Worm (Caenorhabditis elegans) whole organism, L4 larva: ENCODE results near the gene Y110A2AL.4.

Experiments used
- F10B5.3 ChIP-seq: sonication (generic microtip); optimal IDR thresholded peaks from 2 replicates; lab custom pipeline; 2016; ENCODE audit warnings: mild to moderate bottlenecking, missing genetic modification characterization, missing compliant biosample characterization
- arid-1 ChIP-seq: fragments of 200-800 bp; sonication (Bioruptor generic); conservative IDR thresholded peaks from 2 replicates; pipeline ENCODE4 v1.3.6; 2022; ENCODE audit warnings: missing genetic modification reagents, missing genetic modification characterization, missing compliant biosample characterization
- dpl-1 ChIP-seq: fragments of 150-350 bp; optimal IDR thresholded peaks from 2 replicates; lab custom pipeline; 2014; ENCODE audit warnings: missing biosample characterization, missing genetic modification reagents, missing genetic modification characterization
- lsy-2 ChIP-seq, 2 experiments: fragments of 150-350 bp in 1 of 2; sonication (generic microtip) in 1 of 2; optimal IDR thresholded peaks; 2 replicates each; lab custom pipeline; 2014 to 2017; ENCODE audit warnings: missing biosample characterization in 2 of 2, missing genetic modification characterization in 2 of 2
- nhr-10 ChIP-seq: fragments of 150-350 bp; optimal IDR thresholded peaks from 2 replicates; lab custom pipeline; 2014; ENCODE audit warnings: missing biosample characterization, missing genetic modification characterization
- nhr-25 ChIP-seq: sonication (generic microtip); optimal IDR thresholded peaks from 2 replicates; lab custom pipeline; 2017; ENCODE audit warnings: missing genetic modification characterization, mild to moderate bottlenecking, missing compliant biosample characterization, antibody characterized with exemption, moderate library complexity, borderline replicate concordance; ENCODE audit not compliant: insufficient read depth
- pqm-1 ChIP-seq: sonication (generic microtip); optimal IDR thresholded peaks from 2 replicates; lab custom pipeline; 2017; ENCODE audit warnings: missing biosample characterization, missing genetic modification characterization
- skn-1 ChIP-seq: fragments of 150-350 bp; optimal IDR thresholded peaks from 2 replicates; lab custom pipeline; 2014; ENCODE audit warnings: missing biosample characterization, missing genetic modification characterization
- snpc-1.2 ChIP-seq: fragments of 200-800 bp; sonication (Bioruptor generic); IDR thresholded peaks from 2 replicates; pipeline ENCODE4 v1.3.6; 2022; ENCODE audit warnings: missing genetic modification reagents, missing genetic modification characterization, missing compliant biosample characterization
- spr-3 ChIP-seq: fragments of 200-800 bp; sonication (Bioruptor generic); optimal IDR thresholded peaks from 2 replicates; lab custom pipeline; 2018; ENCODE audit warnings: mild to moderate bottlenecking, missing genetic modification characterization, missing compliant biosample characterization
- tra-1 ChIP-seq: fragments of 200-800 bp; sonication (Bioruptor generic); IDR thresholded peaks from 2 replicates; pipeline ENCODE4 v1.3.6; 2022; ENCODE audit warnings: missing genetic modification reagents, missing genetic modification characterization, missing compliant biosample characterization
- zag-1 ChIP-seq: fragments of 150-350 bp; optimal IDR thresholded peaks from 2 replicates; lab custom pipeline; 2014; ENCODE audit warnings: missing biosample characterization, missing genetic modification characterization

ce11 chrII:2805566-2805965 is 33.5 kb upstream of the Y110A2AL.4 start:
- TF ChIP-seq skn-1 (tag; lab: Kevin White, UChicago) (no peak), spr-3 (GFP tag; lab: Kevin White, UChicago) (no peak), F10B5.3 (tag; lab: Kevin White, UChicago) (no peak), zag-1 (tag; lab: Kevin White, UChicago) (no peak), arid-1 (GFP tag; lab: Robert Waterston, UW) (no peak), nhr-10 (tag; lab: Kevin White, UChicago) (no peak), pqm-1 (tag; lab: Kevin White, UChicago) (no peak), snpc-1.2 (GFP tag; lab: Robert Waterston, UW) (no peak), lsy-2 (tag; optimal IDR thresholded peaks at IDR 0.05; lab: Kevin White, UChicago) (no peak), dpl-1 (GFP tag; lab: Kevin White, UChicago) (no peak), nhr-25 (tag; lab: Kevin White, UChicago) (no peak), tra-1 (GFP tag; lab: Robert Waterston, UW) (no peak)
